Worm (Caenorhabditis elegans) whole organism, L3 larva: ENCODE measurements around the gene klp-18.

Experiments used
- R02D3.7 ChIP-seq: fragments of 150-350 bp; optimal IDR thresholded peaks from 2 replicates; lab custom pipeline; 2014; ENCODE audit warnings: missing biosample characterization, missing genetic modification characterization
- ZK546.5 ChIP-seq: sonication (generic microtip); optimal IDR thresholded peaks from 2 replicates; lab custom pipeline; 2017; ENCODE audit warnings: missing biosample characterization, missing genetic modification characterization
- aly-2 ChIP-seq: fragments of 150-350 bp; optimal IDR thresholded peaks from 2 replicates; lab custom pipeline; 2014; ENCODE audit warnings: missing biosample characterization, missing genetic modification characterization
- ama-1 ChIP-seq: fragments of 150-350 bp; optimal IDR thresholded peaks from 2 replicates; lab custom pipeline; 2018
- ceh-16 ChIP-seq: sonication (generic microtip); optimal IDR thresholded peaks from 2 replicates; lab custom pipeline; 2017; ENCODE audit warnings: missing biosample characterization, missing genetic modification characterization
- ceh-28 ChIP-seq: fragments of 150-350 bp; optimal IDR thresholded peaks from 2 replicates; lab custom pipeline; 2014; ENCODE audit warnings: missing biosample characterization, missing genetic modification reagents, missing genetic modification characterization
- ceh-82 ChIP-seq: fragments of 150-350 bp; optimal IDR thresholded peaks from 2 replicates; lab custom pipeline; 2014; ENCODE audit warnings: missing biosample characterization, missing genetic modification characterization
- ceh-9 ChIP-seq: sonication (generic microtip); optimal IDR thresholded peaks from 2 replicates; lab custom pipeline; 2018; ENCODE audit warnings: missing biosample characterization, missing genetic modification characterization
- egl-27 ChIP-seq: sonication (generic microtip); optimal IDR thresholded peaks from 4 replicates; lab custom pipeline; 2017; ENCODE audit warnings: missing biosample characterization, missing genetic modification reagents, missing genetic modification characterization
- egl-5 ChIP-seq: fragments of 150-350 bp; optimal IDR thresholded peaks from 2 replicates; lab custom pipeline; 2017; ENCODE audit warnings: missing biosample characterization, missing genetic modification reagents, missing genetic modification characterization, inconsistent platforms
- elt-1 ChIP-seq: fragments of 150-350 bp; optimal IDR thresholded peaks from 2 replicates; lab custom pipeline; 2014; ENCODE audit warnings: missing biosample characterization, missing genetic modification characterization
- elt-2 ChIP-seq: sonication (generic microtip); optimal IDR thresholded peaks from 2 replicates; lab custom pipeline; 2016; ENCODE audit warnings: missing genetic modification reagents, mild to moderate bottlenecking, missing genetic modification characterization, missing compliant biosample characterization
- elt-3 ChIP-seq, 3 experiments: fragments of 150-350 bp in 1 of 3; sonication (generic microtip) in 2 of 3; optimal IDR thresholded peaks; 2 replicates in 2 of 3; 4 replicates in 1 of 3; lab custom pipeline; 2014 to 2017; ENCODE audit warnings: missing biosample characterization in 3 of 3, missing genetic modification characterization in 3 of 3
- eor-1 ChIP-seq, 2 experiments: fragments of 150-350 bp; optimal IDR thresholded peaks; 2 replicates each; lab custom pipeline; 2014 to 2018; ENCODE audit warnings: missing biosample characterization in 2 of 2, missing genetic modification characterization in 2 of 2
- fkh-10 ChIP-seq: sonication (generic microtip); optimal IDR thresholded peaks from 2 replicates; lab custom pipeline; 2017; ENCODE audit warnings: missing biosample characterization, missing genetic modification reagents, missing genetic modification characterization
- fkh-2 ChIP-seq: fragments of 150-350 bp; optimal IDR thresholded peaks from 2 replicates; lab custom pipeline; 2014; ENCODE audit warnings: missing biosample characterization, missing genetic modification reagents, missing genetic modification characterization
- fos-1 ChIP-seq: fragments of 150-350 bp; optimal IDR thresholded peaks from 2 replicates; lab custom pipeline; 2014; ENCODE audit warnings: missing biosample characterization, missing genetic modification characterization
- hmg-11 ChIP-seq: sonication (generic microtip); optimal IDR thresholded peaks from 2 replicates; lab custom pipeline; 2016; ENCODE audit warnings: missing genetic modification characterization, missing compliant biosample characterization
- jun-1 ChIP-seq: fragments of 150-350 bp; optimal IDR thresholded peaks from 2 replicates; lab custom pipeline; 2014; ENCODE audit warnings: missing biosample characterization, missing genetic modification reagents, missing genetic modification characterization
- lin-15B ChIP-seq: fragments of 150-350 bp; optimal IDR thresholded peaks from 2 replicates; lab custom pipeline; 2014; ENCODE audit warnings: missing biosample characterization, missing genetic modification characterization
- lin-39 ChIP-seq: fragments of 150-350 bp; optimal IDR thresholded peaks from 2 replicates; lab custom pipeline; 2018; ENCODE audit warnings: missing biosample characterization, missing genetic modification reagents, missing genetic modification characterization
- lsy-12 ChIP-seq: sonication (generic microtip); optimal IDR thresholded peaks from 2 replicates; lab custom pipeline; 2016; ENCODE audit warnings: mild to moderate bottlenecking, missing genetic modification characterization, missing compliant biosample characterization
- mdl-1 ChIP-seq: fragments of 150-350 bp; optimal IDR thresholded peaks from 2 replicates; lab custom pipeline; 2014; ENCODE audit warnings: missing biosample characterization, missing genetic modification characterization
- mml-1 ChIP-seq: fragments of 150-350 bp; sonication (generic microtip); optimal IDR thresholded peaks from 3 replicates; lab custom pipeline; 2014; ENCODE audit warnings: missing biosample characterization, missing genetic modification characterization
- nfya-1 ChIP-seq: sonication (generic microtip); optimal IDR thresholded peaks from 2 replicates; lab custom pipeline; 2017; ENCODE audit warnings: missing genetic modification characterization, mild to moderate bottlenecking, missing compliant biosample characterization, antibody characterized with exemption, moderate library complexity; ENCODE audit not compliant: insufficient read depth
- nhr-11 ChIP-seq: fragments of 150-350 bp; optimal IDR thresholded peaks from 2 replicates; lab custom pipeline; 2014; ENCODE audit warnings: missing biosample characterization, missing genetic modification characterization
- nhr-12 ChIP-seq: fragments of 150-350 bp; optimal IDR thresholded peaks from 2 replicates; lab custom pipeline; 2014; ENCODE audit warnings: missing biosample characterization, missing genetic modification characterization
- nhr-23 ChIP-seq: fragments of 150-350 bp; optimal IDR thresholded peaks from 2 replicates; lab custom pipeline; 2014; ENCODE audit warnings: missing biosample characterization, missing genetic modification reagents, missing genetic modification characterization
- nhr-237 ChIP-seq: fragments of 150-350 bp; optimal IDR thresholded peaks from 2 replicates; lab custom pipeline; 2014; ENCODE audit warnings: missing biosample characterization, missing genetic modification characterization
- nhr-25 ChIP-seq: sonication (generic microtip); optimal IDR thresholded peaks from 2 replicates; lab custom pipeline; 2017; ENCODE audit warnings: missing biosample characterization, missing genetic modification characterization
- nhr-43 ChIP-seq: sonication (generic microtip); optimal IDR thresholded peaks from 2 replicates; lab custom pipeline; 2016; ENCODE audit warnings: mild to moderate bottlenecking, missing genetic modification characterization, missing compliant biosample characterization; ENCODE audit not compliant: poor library complexity, severe bottlenecking
- nhr-67 ChIP-seq: fragments of 150-350 bp; optimal IDR thresholded peaks from 2 replicates; lab custom pipeline; 2014; ENCODE audit warnings: missing biosample characterization, missing genetic modification characterization
- nhr-76 ChIP-seq: fragments of 150-350 bp; sonication (generic microtip); optimal IDR thresholded peaks from 5 replicates; lab custom pipeline; 2014; ENCODE audit warnings: missing biosample characterization, missing genetic modification characterization
- nhr-77 ChIP-seq: fragments of 150-350 bp; optimal IDR thresholded peaks from 2 replicates; lab custom pipeline; 2014; ENCODE audit warnings: missing biosample characterization, missing genetic modification characterization
- pha-4 ChIP-seq: fragments of 150-350 bp; optimal IDR thresholded peaks from 2 replicates; lab custom pipeline; 2014; ENCODE audit warnings: missing biosample characterization, missing genetic modification reagents, missing genetic modification characterization
- pqm-1 ChIP-seq: fragments of 150-350 bp; optimal IDR thresholded peaks from 2 replicates; lab custom pipeline; 2017; ENCODE audit warnings: missing biosample characterization, missing genetic modification characterization, inconsistent platforms
- sea-2 ChIP-seq: fragments of 150-350 bp; sonication (generic microtip); optimal IDR thresholded peaks from 4 replicates; lab custom pipeline; 2014; ENCODE audit warnings: missing biosample characterization, missing genetic modification reagents, missing genetic modification characterization
- skn-1 ChIP-seq: fragments of 150-350 bp; optimal IDR thresholded peaks from 2 replicates; lab custom pipeline; 2014; ENCODE audit warnings: missing biosample characterization, missing genetic modification characterization
- snpc-4 ChIP-seq: fragments of 150-350 bp; optimal IDR thresholded peaks from 2 replicates; lab custom pipeline; 2014; ENCODE audit warnings: missing biosample characterization, missing genetic modification characterization
- tbx-2 ChIP-seq: sonication (generic microtip); optimal IDR thresholded peaks from 2 replicates; lab custom pipeline; 2016; ENCODE audit warnings: mild to moderate bottlenecking, missing genetic modification characterization, missing compliant biosample characterization
- unc-39 ChIP-seq: sonication (generic microtip); optimal IDR thresholded peaks from 4 replicates; lab custom pipeline; 2017; ENCODE audit warnings: missing biosample characterization, missing genetic modification characterization
- unc-62 ChIP-seq: fragments of 150-350 bp; sonication (generic microtip); optimal IDR thresholded peaks from 4 replicates; lab custom pipeline; 2014; ENCODE audit warnings: missing biosample characterization, missing genetic modification reagents, missing genetic modification characterization
- zag-1 ChIP-seq: fragments of 150-350 bp; optimal IDR thresholded peaks from 2 replicates; lab custom pipeline; 2014; ENCODE audit warnings: missing biosample characterization, missing genetic modification characterization
- ztf-11 ChIP-seq: fragments of 150-350 bp; optimal IDR thresholded peaks from 2 replicates; lab custom pipeline; 2014; ENCODE audit warnings: missing biosample characterization, missing genetic modification characterization
- ztf-4 ChIP-seq: fragments of 150-350 bp; optimal IDR thresholded peaks from 2 replicates; lab custom pipeline; 2014; ENCODE audit warnings: missing biosample characterization, missing genetic modification characterization

klp-18 gene

ce11 chrIV:7047762-7048178 lies 7.8 kb downstream of the klp-18 start (continued):
- TF ChIP-seq pha-4 (tag; lab: Kevin White, UChicago): peak; percentile 57
- no peak for TF ChIP-seq snpc-4 (tag; lab: Kevin White, UChicago)
- TF ChIP-seq egl-5 (tag; lab: Kevin White, UChicago): peak; percentile 26
- TF ChIP-seq nhr-23 (tag; lab: Kevin White, UChicago): peak; percentile 69
- peak in 1 of 3 experiments; percentile 75 for TF ChIP-seq elt-3 (tag; optimal IDR thresholded peaks at IDR 0.05; lab: Kevin White, UChicago)
- TF ChIP-seq, all 47 proteins: peak for 20

- TF ChIP-seq elt-3 (tag; optimal IDR thresholded peaks at IDR 0.05; lab: Kevin White, UChicago) (no peak), fos-1 (no peak), unc-39 (tag; lab: Kevin White, UChicago) (no peak), ceh-16 (tag; lab: Kevin White, UChicago) (no peak), lsy-12 (tag; lab: Kevin White, UChicago) (peak; percentile 41), ztf-11 (tag; lab: Kevin White, UChicago) (no peak), nhr-43 (no peak), sea-2 (GFP tag; lab: Kevin White, UChicago) (no peak), skn-1 (tag; lab: Kevin White, UChicago) (no peak), pqm-1 (peak; percentile 19), elt-2 (peak; percentile 59), ceh-28 (tag; lab: Kevin White, UChicago) (no peak), pha-4 (tag; lab: Kevin White, UChicago) (peak; percentile 54), ama-1 (lab: Kevin White, UChicago) (no peak), nhr-23 (tag; lab: Kevin White, UChicago) (peak; percentile 50)
These were observed 8.7 kb downstream of the klp-18 start for ce11 chrIV:7048637-7049245.

- TF ChIP-seq nhr-76 (tag; lab: Kevin White, UChicago): no peak
- TF ChIP-seq ama-1 (lab: Kevin White, UChicago): peak; percentile 71
- TF ChIP-seq ceh-16 (tag; lab: Kevin White, UChicago): no peak
- no peak for TF ChIP-seq elt-1
- TF ChIP-seq ceh-28 (tag; lab: Kevin White, UChicago): peak; percentile 70
- TF ChIP-seq aly-2 (tag; lab: Kevin White, UChicago): no peak
- TF ChIP-seq snpc-4 (tag; lab: Kevin White, UChicago): peak; percentile 45
- no peak for TF ChIP-seq sea-2 (GFP tag; lab: Kevin White, UChicago)
- no peak for TF ChIP-seq unc-39 (tag; lab: Kevin White, UChicago)
- TF ChIP-seq nhr-25 (tag; lab: Kevin White, UChicago): peak; percentile 67
- no peak for TF ChIP-seq ztf-11 (tag; lab: Kevin White, UChicago)
- peak in 1 of 3 experiments; percentile 2 for TF ChIP-seq elt-3 (tag; optimal IDR thresholded peaks at IDR 0.05; lab: Kevin White, UChicago)
- TF ChIP-seq mml-1: no peak
- TF ChIP-seq fos-1: no peak
- TF ChIP-seq tbx-2: no peak
- no peak for TF ChIP-seq fkh-2 (tag; lab: Kevin White, UChicago)
- no peak for TF ChIP-seq nhr-67 (tag; lab: Kevin White, UChicago)
- no peak for TF ChIP-seq lin-15B
- peak; percentile 86 for TF ChIP-seq elt-2
- no peak for TF ChIP-seq nhr-77
- no peak for TF ChIP-seq zag-1
- peak; percentile 59 for TF ChIP-seq jun-1 (tag; lab: Kevin White, UChicago)
- no peak for TF ChIP-seq ztf-4 (tag; lab: Kevin White, UChicago)
- TF ChIP-seq mdl-1 (tag; lab: Kevin White, UChicago): no peak
- TF ChIP-seq hmg-11 (tag; lab: Kevin White, UChicago): no peak
- no peak for TF ChIP-seq R02D3.7 (tag; lab: Kevin White, UChicago)
- TF ChIP-seq nhr-11: no peak
- peak; percentile 40 for TF ChIP-seq pha-4 (tag; lab: Kevin White, UChicago)
- TF ChIP-seq ZK546.5 (tag; lab: Kevin White, UChicago): no peak
- TF ChIP-seq unc-62 (GFP tag; lab: Kevin White, UChicago): peak; percentile 46
- TF ChIP-seq ceh-82 (tag; lab: Kevin White, UChicago): no peak
- TF ChIP-seq nhr-43: peak; percentile 55
- TF ChIP-seq nhr-12: no peak
- no peak for TF ChIP-seq skn-1 (tag; lab: Kevin White, UChicago)
- peak; percentile 44 for TF ChIP-seq lsy-12 (tag; lab: Kevin White, UChicago)
- TF ChIP-seq nhr-23 (tag; lab: Kevin White, UChicago): peak; percentile 74
- TF ChIP-seq ceh-9: no peak
- TF ChIP-seq fkh-10: peak; percentile 11
- TF ChIP-seq pqm-1: peak; percentile 86
- no peak for TF ChIP-seq egl-5 (tag; lab: Kevin White, UChicago)
- TF ChIP-seq nhr-237 (tag; lab: Kevin White, UChicago): no peak
- no peak for TF ChIP-seq lin-39 (tag; lab: Kevin White, UChicago)
- no peak for TF ChIP-seq eor-1 (tag; optimal IDR thresholded peaks at IDR 0.05; lab: Kevin White, UChicago)
- peak; percentile 65 for TF ChIP-seq egl-27 (tag; lab: Kevin White, UChicago)
- TF ChIP-seq nfya-1 (tag; lab: Kevin White, UChicago): peak; percentile 39
These were observed 9.7 kb downstream of the klp-18 start, which contains the start of gene nhr-105 for ce11 chrIV:7049672-7050206. TSS of gene nhr-105 (plus strand) at chrIV:7050156.
